Fruit fly (Drosophila melanogaster): ENCODE data around the gene CG10561.

Gene CG10561

DNA sequence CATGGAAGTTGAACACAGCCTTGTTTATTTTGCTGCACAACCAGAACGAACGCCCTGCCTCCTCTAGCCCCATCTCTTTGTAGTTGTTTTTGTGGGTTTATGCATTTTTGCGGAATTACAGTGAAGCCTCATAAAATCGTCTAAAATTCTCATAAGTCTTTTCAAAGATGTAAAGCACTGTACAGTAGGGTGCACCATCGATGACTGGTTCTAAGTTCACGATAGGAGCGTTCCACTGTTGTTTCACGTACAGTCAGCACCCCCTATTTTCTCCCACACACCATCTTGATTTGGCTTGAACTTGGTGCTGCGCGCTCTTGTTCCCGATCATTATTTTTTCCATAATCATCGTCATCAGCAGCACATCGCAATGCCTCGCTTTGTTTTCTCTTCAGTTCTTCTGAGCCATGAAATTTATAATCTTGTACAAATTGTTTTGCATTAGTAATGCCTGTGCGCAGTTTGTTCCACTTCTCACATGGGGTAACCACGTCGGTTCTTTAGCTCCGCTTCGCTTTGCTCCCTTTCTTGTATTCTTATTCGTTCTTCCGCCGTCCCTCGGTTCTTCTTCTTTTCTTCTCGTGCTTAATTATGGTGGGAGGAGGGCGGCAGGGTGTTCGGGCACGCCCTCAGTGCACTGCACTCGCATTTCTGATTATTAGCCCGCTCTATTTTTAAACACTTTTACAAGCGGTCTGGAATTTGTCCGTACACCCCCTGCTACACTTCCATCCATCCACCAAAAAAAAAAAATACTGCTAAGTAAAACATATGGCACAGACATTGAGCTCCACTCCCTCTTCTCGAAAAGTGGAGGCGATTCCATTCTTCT lies 49.2 kb downstream of the CG10561 start (continued):
- TF ChIP-seq CG17385 (GFP tag; optimal IDR thresholded peaks at IDR 0.05) = peak; percentile 61
- no peak for TF ChIP-seq GATAe (GFP tag; conservative IDR thresholded peaks at IDR 0.05)

DNA sequence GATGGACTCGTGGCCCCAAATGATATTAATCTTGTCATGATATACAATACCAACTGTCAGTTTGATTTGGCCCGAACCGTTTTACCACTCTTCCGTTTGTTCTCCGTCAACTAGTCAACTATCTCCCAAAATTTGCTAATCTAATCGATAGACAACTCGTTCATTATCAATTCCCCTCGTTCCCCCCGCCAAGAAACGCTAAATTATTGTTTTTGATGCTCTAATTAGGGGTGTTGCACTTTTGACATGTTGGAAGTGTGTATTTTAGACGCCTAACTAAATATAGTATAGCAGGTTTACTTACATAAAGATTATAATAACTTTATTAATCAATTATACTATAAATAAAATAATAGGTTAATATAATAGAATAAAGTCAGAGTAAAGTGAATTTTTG lies 49.8 kb downstream of the CG10561 start:
- TF ChIP-seq CG12071 (GFP tag; optimal IDR thresholded peaks at IDR 0.05) = no peak
- TF ChIP-seq zen2 (GFP tag; IDR thresholded peaks at IDR 0.05; ENCODE audit: partially characterized antibody) = no peak
- TF ChIP-seq CG1792 (GFP tag; optimal IDR thresholded peaks at IDR 0.05) = no peak
- peak; percentile 26 for TF ChIP-seq caup (GFP tag; optimal IDR thresholded peaks at IDR 0.05; ENCODE audit: severe bottlenecking)
- peak; percentile 25 for TF ChIP-seq Blimp-1 (GFP tag; optimal IDR thresholded peaks at IDR 0.05)
- TF ChIP-seq CG9932 (GFP tag; IDR thresholded peaks at IDR 0.05) = no peak
- TF ChIP-seq Fer1 (GFP tag; optimal IDR thresholded peaks at IDR 0.05) = no peak
- TF ChIP-seq CG11695 (GFP tag; IDR thresholded peaks at IDR 0.05) = 0 out of 3 replicates have a peak, but pooled peaks have one; percentile 40
- no peak for TF ChIP-seq ssp (GFP tag; IDR thresholded peaks at IDR 0.05)
- no peak for TF ChIP-seq CG42726 (GFP tag; IDR thresholded peaks at IDR 0.05; ENCODE audit: partially characterized antibody)
- no peak for TF ChIP-seq CG9727 (GFP tag; optimal IDR thresholded peaks at IDR 0.05)
- peak; percentile 50 for TF ChIP-seq CG18599 (GFP tag; optimal IDR thresholded peaks at IDR 0.05)
- TF ChIP-seq ERR (GFP tag; optimal IDR thresholded peaks at IDR 0.05) = no peak
- TF ChIP-seq Hr51 (GFP tag; optimal IDR thresholded peaks at IDR 0.05) = no peak
- no peak for TF ChIP-seq unpg (GFP tag; optimal IDR thresholded peaks at IDR 0.05)
- no peak for TF ChIP-seq Kr (GFP tag; optimal IDR thresholded peaks at IDR 0.05)
- no peak for TF ChIP-seq CG9817 (tag; optimal IDR thresholded peaks at IDR 0.05)
- no peak for TF ChIP-seq CG11560 (tag; IDR thresholded peaks at IDR 0.05)
- TF ChIP-seq luna (GFP tag; optimal IDR thresholded peaks at IDR 0.05) = no peak
- no peak for TF ChIP-seq CG2129 (GFP tag; IDR thresholded peaks at IDR 0.05; ENCODE audit: partially characterized antibody)
- no peak for TF ChIP-seq fd3F (GFP tag; optimal IDR thresholded peaks at IDR 0.05)
- peak; percentile 84 for TF ChIP-seq mirr (GFP tag; optimal IDR thresholded peaks at IDR 0.05)
- TF ChIP-seq esg (GFP tag; conservative IDR thresholded peaks at IDR 0.05) = no peak
- TF ChIP-seq CG7786 (GFP tag; optimal IDR thresholded peaks at IDR 0.05) = no peak
- no peak for TF ChIP-seq hth (optimal IDR thresholded peaks at IDR 0.05)
- TF ChIP-seq HLH4C (GFP tag; IDR thresholded peaks at IDR 0.05; ENCODE audit: partially characterized antibody) = no peak
- peak; percentile 19 for TF ChIP-seq dmrt99B (tag; optimal IDR thresholded peaks at IDR 0.05)
- no peak for TF ChIP-seq NK7.1 (GFP tag; optimal IDR thresholded peaks at IDR 0.05)
- peak; percentile 84 for TF ChIP-seq exex (tag; optimal IDR thresholded peaks at IDR 0.05)
- TF ChIP-seq amos (GFP tag; IDR thresholded peaks at IDR 0.05; ENCODE audit: partially characterized antibody) = no peak
- TF ChIP-seq CG4424 (GFP tag; optimal IDR thresholded peaks at IDR 0.05) = no peak
- no peak for TF ChIP-seq fd64A (GFP tag; optimal IDR thresholded peaks at IDR 0.05)
- TF ChIP-seq Elba2 (GFP tag; optimal IDR thresholded peaks at IDR 0.05) = no peak
- TF ChIP-seq CG11085 (GFP tag; IDR thresholded peaks at IDR 0.05) = no peak
- no peak for TF ChIP-seq CG6689 (GFP tag; IDR thresholded peaks at IDR 0.05)
- TF ChIP-seq CrebB (tag; optimal IDR thresholded peaks at IDR 0.05) = no peak
- TF ChIP-seq grn (GFP tag; optimal IDR thresholded peaks at IDR 0.05) = peak; percentile 90
- peak; percentile 39 for TF ChIP-seq CG7839 (tag; optimal IDR thresholded peaks at IDR 0.05)
- no peak for TF ChIP-seq Tbp (GFP tag; optimal IDR thresholded peaks at IDR 0.05)
- TF ChIP-seq Usf (GFP tag; optimal IDR thresholded peaks at IDR 0.05) = no peak
- TF ChIP-seq lab (GFP tag; optimal IDR thresholded peaks at IDR 0.05) = peak; percentile 46
- TF ChIP-seq CG10959 (GFP tag; IDR thresholded peaks at IDR 0.05) = no peak
- no peak for TF ChIP-seq CG2202 (tag; optimal IDR thresholded peaks at IDR 0.05)
- TF ChIP-seq odd (GFP tag; optimal IDR thresholded peaks at IDR 0.05) = no peak
- TF ChIP-seq CG11504 (tag; optimal IDR thresholded peaks at IDR 0.05) = peak; percentile 40

Measured in whole organism, embryonic.